Fruit fly (Drosophila melanogaster) whole organism, embryonic: ENCODE results near the gene mAChR-B.

Experiments
- Antp ChIP-seq: fragments of 200-800 bp; sonication (Bioruptor generic); optimal IDR thresholded peaks from 3 replicates; lab custom pipeline; 2016; ENCODE audit warnings: missing biosample characterization, missing genetic modification characterization
- Atf3 ChIP-seq: fragments of 200-800 bp; sonication (Bioruptor generic); optimal IDR thresholded peaks from 3 replicates; lab custom pipeline; 2016; ENCODE audit warnings: missing biosample characterization, missing genetic modification characterization
- Awh ChIP-seq: fragments of 200-800 bp; sonication (Bioruptor generic); IDR thresholded peaks from 2 replicates; pipeline ENCODE4, ENCODE4 v1.3.6; 2022; ENCODE audit warnings: missing biosample characterization, missing genetic modification characterization
- CG10147 ChIP-seq: fragments of 200-800 bp; sonication (Bioruptor generic); optimal IDR thresholded peaks from 2 replicates; lab custom pipeline; 2019; ENCODE audit warnings: missing biosample characterization, mild to moderate bottlenecking, missing genetic modification characterization, moderate library complexity
- CG10959 ChIP-seq: fragments of 200-800 bp; sonication (Bioruptor generic); IDR thresholded peaks from 2 replicates; pipeline ENCODE4 v1.3.6; 2022; ENCODE audit warnings: missing biosample characterization, missing genetic modification characterization
- CG11560 ChIP-seq: fragments of 200-800 bp; sonication (Bioruptor generic); IDR thresholded peaks from 3 replicates; pipeline ENCODE4 v1.3.6; 2022; ENCODE audit warnings: missing biosample characterization, missing genetic modification characterization
- CG11695 ChIP-seq: fragments of 200-800 bp; sonication (Bioruptor generic); IDR thresholded peaks from 3 replicates; pipeline ENCODE4 v1.3.6; 2022; ENCODE audit warnings: missing biosample characterization, missing genetic modification characterization
- CG11696 ChIP-seq: fragments of 200-800 bp; sonication (Bioruptor generic); IDR thresholded peaks from 2 replicates; pipeline ENCODE4 v1.3.6; 2022; ENCODE audit warnings: missing biosample characterization, missing genetic modification characterization
- CG13287 ChIP-seq: fragments of 200-800 bp; sonication (Bioruptor generic); IDR thresholded peaks from 2 replicates; pipeline ENCODE4 v1.3.6; 2022; ENCODE audit warnings: missing biosample characterization, missing genetic modification characterization; ENCODE audit not compliant: partially characterized antibody
- CG14050 ChIP-seq: fragments of 200-800 bp; sonication (Bioruptor generic); IDR thresholded peaks from 3 replicates; pipeline ENCODE4 v1.3.6; 2022; ENCODE audit warnings: missing biosample characterization, missing genetic modification characterization
- CG15269 ChIP-seq: fragments of 200-800 bp; sonication (Bioruptor generic); optimal IDR thresholded peaks from 2 replicates; lab custom pipeline; 2018; ENCODE audit warnings: missing biosample characterization, mild to moderate bottlenecking, missing genetic modification characterization, moderate library complexity
- CG17359 ChIP-seq: fragments of 200-800 bp; sonication (Bioruptor generic); optimal IDR thresholded peaks from 3 replicates; lab custom pipeline; 2018; ENCODE audit warnings: missing biosample characterization, mild to moderate bottlenecking, missing genetic modification characterization, moderate library complexity
- CG1832 ChIP-seq: fragments of 200-800 bp; sonication (Bioruptor generic); optimal IDR thresholded peaks from 2 replicates; lab custom pipeline; 2017; ENCODE audit warnings: missing biosample characterization, mild to moderate bottlenecking, missing genetic modification characterization, inconsistent platforms
- CG3065 ChIP-seq: fragments of 200-800 bp; sonication (Bioruptor generic); optimal IDR thresholded peaks from 2 replicates; lab custom pipeline; 2016; ENCODE audit warnings: missing biosample characterization, missing genetic modification characterization
- CG31224 ChIP-seq: fragments of 200-800 bp; sonication (Bioruptor generic); IDR thresholded peaks from 2 replicates; pipeline ENCODE4 v1.3.6; 2022; ENCODE audit warnings: missing biosample characterization, missing genetic modification characterization
- CG3726 ChIP-seq: fragments of 200-800 bp; sonication (Bioruptor generic); IDR thresholded peaks from 3 replicates; pipeline ENCODE4, ENCODE4 v1.3.6; 2022; ENCODE audit warnings: missing biosample characterization, missing genetic modification characterization
- CG6175 ChIP-seq: fragments of 200-800 bp; sonication (Bioruptor generic); IDR thresholded peaks from 3 replicates; pipeline ENCODE4 v1.3.6; 2022; ENCODE audit warnings: missing biosample characterization, missing genetic modification characterization
- CG7556 ChIP-seq: fragments of 200-800 bp; sonication (Bioruptor generic); optimal IDR thresholded peaks from 2 replicates; lab custom pipeline; 2017; ENCODE audit warnings: missing biosample characterization, mild to moderate bottlenecking, missing genetic modification characterization
- CG7786 ChIP-seq: fragments of 200-800 bp; sonication (Bioruptor generic); optimal IDR thresholded peaks from 2 replicates; lab custom pipeline; 2016; ENCODE audit warnings: missing biosample characterization, missing genetic modification characterization
- CG7839 ChIP-seq: fragments of 200-800 bp; sonication (Bioruptor generic); optimal IDR thresholded peaks from 3 replicates; lab custom pipeline; 2018; ENCODE audit warnings: missing biosample characterization, mild to moderate bottlenecking, missing genetic modification characterization, moderate library complexity
- CG9932 ChIP-seq: fragments of 200-800 bp; sonication (Bioruptor generic); IDR thresholded peaks from 2 replicates; pipeline ENCODE4 v1.3.6; 2022; ENCODE audit warnings: missing biosample characterization, missing genetic modification characterization
- Chrac-16 ChIP-seq: fragments of 200-800 bp; sonication (Bioruptor generic); optimal IDR thresholded peaks from 3 replicates; lab custom pipeline; 2016; ENCODE audit warnings: missing biosample characterization, missing genetic modification characterization
- E2f1 ChIP-seq: fragments of 200-800 bp; sonication (Bioruptor generic); IDR thresholded peaks from 2 replicates; pipeline ENCODE4 v1.3.6; 2022; ENCODE audit warnings: missing biosample characterization, missing genetic modification characterization
- Hey ChIP-seq: fragments of 200-800 bp; sonication (Bioruptor generic); optimal IDR thresholded peaks from 3 replicates; lab custom pipeline; 2018; ENCODE audit warnings: missing biosample characterization, mild to moderate bottlenecking, missing genetic modification characterization
- Hr39 ChIP-seq: fragments of >200 bp; optimal IDR thresholded peaks from 2 replicates; lab custom pipeline; 2017
- Hsf ChIP-seq: fragments of 200-800 bp; sonication (Bioruptor generic); optimal IDR thresholded peaks from 3 replicates; lab custom pipeline; 2016; ENCODE audit warnings: missing biosample characterization, missing genetic modification characterization
- Lhr ChIP-seq: fragments of 200-800 bp; sonication (Bioruptor generic); optimal IDR thresholded peaks from 3 replicates; lab custom pipeline; 2017; ENCODE audit warnings: mild to moderate bottlenecking, missing biosample characterization, missing genetic modification reagents, missing genetic modification characterization
- Meics ChIP-seq: fragments of 200-800 bp; sonication (Bioruptor generic); optimal IDR thresholded peaks from 2 replicates; lab custom pipeline; 2017; ENCODE audit warnings: missing biosample characterization, mild to moderate bottlenecking, missing genetic modification characterization
- Myb ChIP-seq: fragments of 200-800 bp; sonication (Bioruptor generic); optimal IDR thresholded peaks from 2 replicates; lab custom pipeline; 2016; ENCODE audit warnings: missing biosample characterization, missing genetic modification characterization
- NFAT ChIP-seq: fragments of 200-800 bp; sonication (Bioruptor generic); IDR thresholded peaks from 2 replicates; pipeline ENCODE4 v1.3.6; 2022; ENCODE audit warnings: missing biosample characterization, missing genetic modification characterization
- NK7.1 ChIP-seq: fragments of 200-800 bp; sonication (Bioruptor generic); optimal IDR thresholded peaks from 3 replicates; lab custom pipeline; 2016; ENCODE audit warnings: missing biosample characterization, missing genetic modification characterization
- NfI ChIP-seq: fragments of 200-800 bp; sonication (Bioruptor generic); optimal IDR thresholded peaks from 3 replicates; lab custom pipeline; 2018; ENCODE audit warnings: missing biosample characterization, mild to moderate bottlenecking, missing genetic modification characterization, moderate library complexity
- TFAM ChIP-seq: fragments of 200-800 bp; sonication (Bioruptor generic); optimal IDR thresholded peaks from 2 replicates; lab custom pipeline; 2017; ENCODE audit warnings: missing biosample characterization, missing genetic modification characterization, inconsistent platforms
- Trl ChIP-seq, 3 experiments: fragments of >200 bp in 2 of 3; fragments of 200-800 bp in 1 of 3; sonication (Bioruptor generic) in 1 of 3; optimal IDR thresholded peaks; 2 replicates in 1 of 3; 3 replicates in 2 of 3; lab custom pipeline; 2016 to 2017; ENCODE audit warnings: missing biosample characterization in 1 of 3, missing genetic modification characterization in 1 of 3
- crp ChIP-seq, 2 experiments: fragments of 200-800 bp; sonication (Bioruptor generic); optimal IDR thresholded peaks; 2 replicates in 1 of 2; 3 replicates in 1 of 2; lab custom pipeline; 2017; ENCODE audit warnings: missing biosample characterization in 2 of 2, missing genetic modification characterization in 2 of 2, mild to moderate bottlenecking in 1 of 2, moderate library complexity in 1 of 2
- dpn ChIP-seq, 2 experiments: fragments of 200-800 bp; sonication (Bioruptor generic); optimal IDR thresholded peaks; 3 replicates each; lab custom pipeline; 2016; ENCODE audit warnings: missing biosample characterization in 2 of 2, missing genetic modification characterization in 2 of 2
- dysf ChIP-seq: fragments of 200-800 bp; sonication (Bioruptor generic); IDR thresholded peaks from 3 replicates; pipeline ENCODE4 v1.3.6; 2022; ENCODE audit warnings: missing biosample characterization, missing genetic modification characterization
- emc ChIP-seq: fragments of 200-800 bp; sonication (Bioruptor generic); optimal IDR thresholded peaks from 2 replicates; lab custom pipeline; 2016; ENCODE audit warnings: missing biosample characterization, missing genetic modification characterization
- en ChIP-seq: fragments of 200-800 bp; sonication (Bioruptor generic); optimal IDR thresholded peaks from 2 replicates; lab custom pipeline; 2016; ENCODE audit warnings: missing biosample characterization, missing genetic modification characterization
- fd96Cb ChIP-seq: fragments of 200-800 bp; sonication (Bioruptor generic); optimal IDR thresholded peaks from 2 replicates; lab custom pipeline; 2018; ENCODE audit warnings: missing biosample characterization, mild to moderate bottlenecking, missing genetic modification characterization, moderate library complexity
- her ChIP-seq: fragments of 200-800 bp; sonication (Bioruptor generic); optimal IDR thresholded peaks from 2 replicates; lab custom pipeline; 2016; ENCODE audit warnings: missing biosample characterization, missing genetic modification characterization
- kah ChIP-seq: fragments of 200-800 bp; sonication (Bioruptor generic); optimal IDR thresholded peaks from 2 replicates; lab custom pipeline; 2018; ENCODE audit warnings: missing biosample characterization, mild to moderate bottlenecking, missing genetic modification characterization
- oc ChIP-seq: fragments of 200-800 bp; sonication (Bioruptor generic); optimal IDR thresholded peaks from 2 replicates; lab custom pipeline; 2018; ENCODE audit warnings: missing biosample characterization, mild to moderate bottlenecking, missing genetic modification characterization, moderate library complexity
- pita ChIP-seq: fragments of 200-800 bp; sonication (Bioruptor generic); optimal IDR thresholded peaks from 2 replicates; lab custom pipeline; 2017; ENCODE audit warnings: missing biosample characterization, mild to moderate bottlenecking, missing genetic modification characterization
- repo ChIP-seq: fragments of 200-800 bp; sonication (Bioruptor generic); optimal IDR thresholded peaks from 2 replicates; lab custom pipeline; 2016; ENCODE audit warnings: missing biosample characterization, missing genetic modification characterization
- sens-2 ChIP-seq: fragments of 200-800 bp; sonication (Bioruptor generic); IDR thresholded peaks from 2 replicates; pipeline ENCODE4 v1.3.6; 2022; ENCODE audit warnings: missing biosample characterization, missing genetic modification characterization
- stwl ChIP-seq: fragments of 200-800 bp; sonication (Bioruptor generic); optimal IDR thresholded peaks from 3 replicates; lab custom pipeline; 2018; ENCODE audit warnings: missing biosample characterization, mild to moderate bottlenecking, missing genetic modification characterization, moderate library complexity
- tgo ChIP-seq: fragments of 200-800 bp; sonication (Bioruptor generic); IDR thresholded peaks from 3 replicates; pipeline ENCODE4 v1.3.6; 2022; ENCODE audit warnings: missing biosample characterization, missing genetic modification characterization
- wdn ChIP-seq: fragments of 200-800 bp; sonication (Bioruptor generic); IDR thresholded peaks from 2 replicates; pipeline ENCODE4 v1.3.6; 2022; ENCODE audit warnings: missing biosample characterization, missing genetic modification characterization
- zfh1 ChIP-seq: fragments of 200-800 bp; sonication (Bioruptor generic); IDR thresholded peaks from 3 replicates; pipeline ENCODE4 v1.3.6; 2022; ENCODE audit warnings: missing biosample characterization, missing genetic modification characterization

mAChR-B gene

DNA sequence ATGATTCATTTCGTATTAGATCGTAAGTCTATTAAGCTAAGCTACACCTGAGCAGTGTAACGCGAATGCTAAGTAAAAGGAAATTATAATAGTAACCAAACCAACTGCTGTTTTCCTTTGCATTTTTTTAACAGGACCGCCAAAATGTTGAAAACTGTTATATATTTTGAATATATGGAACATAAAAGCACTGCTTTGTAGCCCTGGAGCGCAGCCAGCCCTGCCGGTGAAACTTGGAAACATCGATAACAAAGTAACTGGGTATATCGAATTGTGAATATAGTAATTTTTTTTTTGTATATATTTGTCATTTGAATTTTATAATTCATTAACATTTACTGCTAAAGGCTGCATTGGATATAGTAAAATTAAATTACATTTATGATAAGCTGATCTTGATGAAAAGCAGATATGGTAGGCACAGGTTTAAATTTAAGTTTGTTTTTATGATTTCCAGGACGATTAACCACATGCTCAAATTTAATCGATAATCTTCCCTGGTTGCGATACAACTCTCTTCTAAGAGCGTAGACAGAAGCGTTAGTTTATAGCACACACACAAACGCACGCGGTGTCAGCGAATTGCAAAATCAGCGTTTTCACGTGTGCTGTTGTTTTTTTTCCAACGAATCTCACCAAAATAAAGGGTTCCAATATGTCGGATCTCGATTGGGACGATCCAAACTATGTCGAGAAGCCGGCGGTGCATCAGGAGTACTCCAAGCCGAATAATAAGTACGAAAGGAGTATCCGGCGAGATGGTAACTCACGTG lies 63.3 kb downstream of the mAChR-B start, which contains the start of gene CG7878 (continued):
- TF ChIP-seq CG11695 (0 out of 3 replicates have a peak, but pooled peaks have one; percentile 20), CG7556 (GFP tag; lab: Kevin White, UChicago) (peak; percentile 35), CG14050 (GFP tag; lab: Robert Waterston, UW) (no peak), CG11696 (no peak), CG15269 (peak; percentile 57), kah (GFP tag; lab: Kevin White, UChicago) (no peak), E2f1 (GFP tag; lab: Robert Waterston, UW) (peak; percentile 40; the same call in 1 of the 2 replicates), Hr39 (lab: Kevin White, UChicago) (no peak), dpn (GFP tag; optimal IDR thresholded peaks at IDR 0.05; lab: Kevin White, UChicago) (peak; percentile 48 to 62), fd96Cb (tag; lab: Kevin White, UChicago) (peak; percentile 9), wdn (GFP tag; lab: Robert Waterston, UW) (no peak), her (GFP tag; lab: Kevin White, UChicago) (peak; percentile 20), zfh1 (GFP tag; lab: Robert Waterston, UW) (no peak), oc (no peak), CG6175 (GFP tag; lab: Robert Waterston, UW) (no peak), CG3065 (GFP tag; lab: Kevin White, UChicago) (no peak), Trl (optimal IDR thresholded peaks at IDR 0.05; lab: Kevin White, UChicago) (peak in 1 of 2 experiments; percentile 20), Trl (GFP tag; optimal IDR thresholded peaks at IDR 0.05; lab: Kevin White, UChicago) (peak; percentile 49), Atf3 (GFP tag; lab: Kevin White, UChicago) (peak; percentile 8), crp (GFP tag; optimal IDR thresholded peaks at IDR 0.05; lab: Kevin White, UChicago) (no peak), sens-2 (no peak), en (GFP tag; lab: Kevin White, UChicago) (peak; percentile 21), stwl (tag; lab: Kevin White, UChicago) (peak; percentile 96), repo (GFP tag; lab: Kevin White, UChicago) (peak; percentile 37), NK7.1 (GFP tag; lab: Kevin White, UChicago) (no peak), CG3726 (GFP tag; lab: Robert Waterston, UW) (no peak), dysf (GFP tag; lab: Robert Waterston, UW) (0 out of 3 replicates have a peak, but pooled peaks have one; percentile 31), CG31224 (GFP tag; lab: Robert Waterston, UW) (0 out of 2 replicates have a peak, but pooled peaks have one; percentile 7), Chrac-16 (GFP tag; lab: Kevin White, UChicago) (peak; percentile 62), CG10147 (GFP tag; lab: Kevin White, UChicago) (peak; percentile 69), CG10959 (no peak), CG11560 (tag; lab: Robert Waterston, UW) (peak; percentile 75; the same call in 2 of the 3 replicates), CG9932 (GFP tag; lab: Robert Waterston, UW) (peak; percentile 84), CG7786 (GFP tag; lab: Kevin White, UChicago) (peak; percentile 25), Hsf (peak; percentile 47), Awh (GFP tag; lab: Robert Waterston, UW) (no peak), tgo (peak; percentile 36; the same call in 2 of the 3 replicates), CG13287 (GFP tag; lab: Robert Waterston, UW) (peak; percentile 86), CG17359 (peak; percentile 55), Antp (GFP tag; lab: Kevin White, UChicago) (peak; percentile 48), TFAM (GFP tag; lab: Kevin White, UChicago) (no peak), CG7839 (tag; lab: Kevin White, UChicago) (peak; percentile 56), pita (GFP tag; lab: Kevin White, UChicago) (no peak), NFAT (peak; percentile 76), emc (GFP tag; lab: Kevin White, UChicago) (no peak), Hey (tag; lab: Kevin White, UChicago) (no peak), CG1832 (GFP tag; lab: Kevin White, UChicago) (no peak), Myb (GFP tag; lab: Kevin White, UChicago) (peak; percentile 76), Lhr (GFP tag; lab: Kevin White, UChicago) (peak; percentile 73), Meics (GFP tag; lab: Kevin White, UChicago) (peak; percentile 55), NfI (GFP tag; lab: Kevin White, UChicago) (peak; percentile 55)
